Fruit fly (Drosophila melanogaster) whole organism, larva: ENCODE data around the gene cold.

Experiments used
- noc ChIP-seq: fragments of 200-800 bp; sonication (Bioruptor generic); optimal IDR thresholded peaks from 3 replicates; lab custom pipeline; 2019; ENCODE audit warnings: missing biosample characterization, mild to moderate bottlenecking, missing genetic modification characterization, moderate library complexity

Gene cold

dm6 chr2L:606952-607351 lies 32.9 kb downstream of the cold start:
- TF ChIP-seq noc (tag; lab: Kevin White, UChicago): no peak

- TF ChIP-seq noc (tag; lab: Kevin White, UChicago): no peak
Measured at dm6 chr2L:608143-608542, 34.1 kb downstream of the cold start.

- no peak for TF ChIP-seq noc (tag; lab: Kevin White, UChicago)
Measured at dm6 chr2L:609497-609896, 35.4 kb downstream of the cold start.

- no peak for TF ChIP-seq noc (tag; lab: Kevin White, UChicago)
Measured at dm6 chr2L:612778-613177, 38.7 kb downstream of the cold start.

- TF ChIP-seq noc (tag; lab: Kevin White, UChicago): no peak
Measured at dm6 chr2L:615023-615422, 40.9 kb downstream of the cold start.

- TF ChIP-seq noc (tag; lab: Kevin White, UChicago): no peak
Measured at dm6 chr2L:619739-620138, 45.6 kb downstream of the cold start.

dm6 chr2L:621101-621500 lies 47.0 kb downstream of the cold start, which contains the start of gene lectin-21Cb:
Gene lectin-21Cb, minus strand, starts transcription at chr2L:621201.
- TF ChIP-seq noc (tag; lab: Kevin White, UChicago): no peak

dm6 chr2L:623210-623873 lies 49.3 kb downstream of the cold start:
- no peak for TF ChIP-seq noc (tag; lab: Kevin White, UChicago)

- no peak for TF ChIP-seq noc (tag; lab: Kevin White, UChicago)
Measured at dm6 chr2L:624317-624716, 50.2 kb downstream of the cold start, which contains the start of gene lectin-21Ca. Gene lectin-21Ca, plus strand, starts transcription at chr2L:624617.
